Fruit fly (Drosophila melanogaster) whole organism, embryonic: ENCODE data around the gene Spec2.

Source experiments
- Blimp-1 ChIP-seq: fragments of 200-800 bp; sonication (Bioruptor generic); optimal IDR thresholded peaks from 3 replicates; lab custom pipeline; 2018; ENCODE audit warnings: missing biosample characterization, missing genetic modification characterization, mild to moderate bottlenecking, moderate library complexity, missing genetic modification reagents
- CG10462 ChIP-seq: fragments of 200-800 bp; sonication (Bioruptor generic); optimal IDR thresholded peaks from 2 replicates; lab custom pipeline; 2016; ENCODE audit warnings: missing biosample characterization, missing genetic modification characterization
- CG10565 ChIP-seq: fragments of 200-800 bp; sonication (Bioruptor generic); optimal IDR thresholded peaks from 3 replicates; lab custom pipeline; 2016; ENCODE audit warnings: missing biosample characterization, mild to moderate bottlenecking, missing genetic modification characterization
- CG11398 ChIP-seq: fragments of 200-800 bp; sonication (Bioruptor generic); optimal IDR thresholded peaks from 2 replicates; lab custom pipeline; 2016; ENCODE audit warnings: missing biosample characterization, missing genetic modification characterization
- CG11695 ChIP-seq: fragments of 200-800 bp; sonication (Bioruptor generic); IDR thresholded peaks from 3 replicates; pipeline ENCODE4 v1.3.6; 2022; ENCODE audit warnings: missing biosample characterization, missing genetic modification characterization
- CG12391 ChIP-seq: fragments of 200-800 bp; sonication (Bioruptor generic); optimal IDR thresholded peaks from 3 replicates; lab custom pipeline; 2018; ENCODE audit warnings: missing biosample characterization, mild to moderate bottlenecking, missing genetic modification characterization, moderate library complexity
- CG12942 ChIP-seq: fragments of 200-800 bp; sonication (Bioruptor generic); optimal IDR thresholded peaks from 3 replicates; lab custom pipeline; 2016; ENCODE audit warnings: missing biosample characterization, missing genetic modification characterization
- CG15479 ChIP-seq: fragments of 200-800 bp; sonication (Bioruptor generic); optimal IDR thresholded peaks from 3 replicates; lab custom pipeline; 2019; ENCODE audit warnings: missing biosample characterization, mild to moderate bottlenecking, missing genetic modification characterization, moderate library complexity
- CG1602 ChIP-seq: fragments of 200-800 bp; sonication (Bioruptor generic); optimal IDR thresholded peaks from 3 replicates; lab custom pipeline; 2016; ENCODE audit warnings: missing biosample characterization, missing genetic modification characterization
- CG16863 ChIP-seq: fragments of 200-800 bp; sonication (Bioruptor generic); optimal IDR thresholded peaks from 3 replicates; lab custom pipeline; 2016; ENCODE audit warnings: missing biosample characterization, missing genetic modification characterization
- CG17359 ChIP-seq: fragments of 200-800 bp; sonication (Bioruptor generic); optimal IDR thresholded peaks from 3 replicates; lab custom pipeline; 2018; ENCODE audit warnings: missing biosample characterization, mild to moderate bottlenecking, missing genetic modification characterization, moderate library complexity
- CG17612 ChIP-seq: fragments of 200-800 bp; sonication (Bioruptor generic); IDR thresholded peaks from 2 replicates; pipeline ENCODE4 v1.3.6; 2022; ENCODE audit warnings: missing biosample characterization, missing genetic modification characterization
- CG2199 ChIP-seq: fragments of 200-800 bp; sonication (Bioruptor generic); IDR thresholded peaks from 3 replicates; pipeline ENCODE4 v1.3.6; 2022; ENCODE audit warnings: missing biosample characterization, missing genetic modification characterization
- CG31224 ChIP-seq: fragments of 200-800 bp; sonication (Bioruptor generic); IDR thresholded peaks from 2 replicates; pipeline ENCODE4 v1.3.6; 2022; ENCODE audit warnings: missing biosample characterization, missing genetic modification characterization
- CG32772 ChIP-seq: fragments of 200-800 bp; sonication (Bioruptor generic); IDR thresholded peaks from 2 replicates; pipeline ENCODE4 v1.3.6; 2022; ENCODE audit warnings: missing biosample characterization, missing genetic modification characterization
- CG8478 ChIP-seq: fragments of >200 bp; optimal IDR thresholded peaks from 2 replicates; lab custom pipeline; 2018
- CG8765 ChIP-seq: fragments of 200-800 bp; sonication (Bioruptor generic); IDR thresholded peaks from 2 replicates; pipeline ENCODE4 v1.3.6; 2022; ENCODE audit warnings: missing biosample characterization, missing genetic modification characterization
- CG8944 ChIP-seq: fragments of 200-800 bp; sonication (Bioruptor generic); optimal IDR thresholded peaks from 3 replicates; lab custom pipeline; 2016; ENCODE audit warnings: missing biosample characterization, missing genetic modification characterization
- CG9215 ChIP-seq: fragments of 200-800 bp; sonication (Bioruptor generic); IDR thresholded peaks from 2 replicates; pipeline ENCODE4 v1.3.6; 2022; ENCODE audit warnings: missing biosample characterization, missing genetic modification characterization
- CG9727 ChIP-seq: fragments of 200-800 bp; sonication (Bioruptor generic); optimal IDR thresholded peaks from 3 replicates; lab custom pipeline; 2017; ENCODE audit warnings: missing biosample characterization, mild to moderate bottlenecking, missing genetic modification characterization
- D19A ChIP-seq: fragments of 200-800 bp; optimal IDR thresholded peaks from 3 replicates; lab custom pipeline; 2019; ENCODE audit warnings: missing biosample characterization, mild to moderate bottlenecking, missing genetic modification characterization, moderate library complexity
- Drgx ChIP-seq: fragments of 200-800 bp; sonication (Bioruptor generic); IDR thresholded peaks from 2 replicates; pipeline ENCODE4 v1.3.6; 2022; ENCODE audit warnings: missing biosample characterization, missing genetic modification characterization
- Eip74EF ChIP-seq, 2 experiments: fragments of 200-800 bp in 1 of 2; fragments of >200 bp in 1 of 2; sonication (Bioruptor generic) in 1 of 2; optimal IDR thresholded peaks; 2 replicates each; lab custom pipeline; 2017 to 2019; ENCODE audit warnings: missing biosample characterization in 2 of 2, missing genetic modification characterization in 2 of 2, mild to moderate bottlenecking in 1 of 2, moderate library complexity in 1 of 2
- Ets65A ChIP-seq: fragments of 200-800 bp; sonication (Bioruptor generic); peaks from one replicate; lab custom pipeline; 2016; ENCODE audit warnings: missing biosample characterization, missing genetic modification characterization
- Fer3 ChIP-seq: fragments of 200-800 bp; sonication (Bioruptor generic); optimal IDR thresholded peaks from 2 replicates; lab custom pipeline; 2018; ENCODE audit warnings: missing biosample characterization, mild to moderate bottlenecking, missing genetic modification characterization, moderate library complexity
- MBD-R2 ChIP-seq: fragments of 200-800 bp; sonication (Bioruptor generic); IDR thresholded peaks from 2 replicates; pipeline ENCODE4 v1.3.6; 2022; ENCODE audit warnings: missing biosample characterization, missing genetic modification characterization
- MESR4 ChIP-seq: fragments of 200-800 bp; sonication (Bioruptor generic); optimal IDR thresholded peaks from 2 replicates; lab custom pipeline; 2018; ENCODE audit warnings: missing biosample characterization, mild to moderate bottlenecking, missing genetic modification characterization, moderate library complexity
- Mad ChIP-seq: fragments of 200-800 bp; sonication (Bioruptor generic); optimal IDR thresholded peaks from 2 replicates; lab custom pipeline; 2016; ENCODE audit warnings: missing biosample characterization, missing genetic modification characterization
- Mrtf ChIP-seq: fragments of 200-800 bp; sonication (Bioruptor generic); IDR thresholded peaks from 3 replicates; pipeline ENCODE4 v1.3.6; 2022; ENCODE audit warnings: missing biosample characterization, missing genetic modification characterization
- Pdp1 ChIP-seq, 2 experiments: fragments of 200-800 bp; sonication (Bioruptor generic); optimal IDR thresholded peaks; 3 replicates each; lab custom pipeline; 2016; ENCODE audit warnings: missing biosample characterization in 2 of 2, missing genetic modification characterization in 2 of 2, mild to moderate bottlenecking in 1 of 2, moderate library complexity in 1 of 2
- Tbp ChIP-seq: fragments of >200 bp; optimal IDR thresholded peaks from 2 replicates; lab custom pipeline; 2018; ENCODE audit warnings: missing biosample characterization, missing genetic modification characterization
- Usf ChIP-seq: fragments of 200-800 bp; sonication (Bioruptor generic); optimal IDR thresholded peaks from 2 replicates; lab custom pipeline; 2017; ENCODE audit warnings: missing genotype, missing biosample characterization, missing genetic modification characterization
- ac ChIP-seq: fragments of 200-800 bp; sonication (Bioruptor generic); optimal IDR thresholded peaks from 3 replicates; lab custom pipeline; 2017; ENCODE audit warnings: missing biosample characterization, mild to moderate bottlenecking, missing genetic modification characterization
- al ChIP-seq: fragments of 200-800 bp; sonication (Bioruptor generic); IDR thresholded peaks from 2 replicates; pipeline ENCODE4 v1.3.6; 2022; ENCODE audit warnings: missing biosample characterization, missing genetic modification characterization
- cg ChIP-seq: fragments of 200-800 bp; sonication (Bioruptor generic); optimal IDR thresholded peaks from 3 replicates; lab custom pipeline; 2019; ENCODE audit warnings: missing biosample characterization, mild to moderate bottlenecking, missing genetic modification characterization, moderate library complexity
- chinmo ChIP-seq: fragments of 200-800 bp; sonication (Bioruptor generic); IDR thresholded peaks from 4 replicates; pipeline ENCODE4 v1.3.6; 2022; ENCODE audit warnings: missing biosample characterization, missing genetic modification characterization; ENCODE audit not compliant: partially characterized antibody
- gro ChIP-seq: fragments of 200-800 bp; sonication (Bioruptor generic); optimal IDR thresholded peaks from 2 replicates; lab custom pipeline; 2016; ENCODE audit warnings: missing biosample characterization, missing genetic modification characterization
- ind ChIP-seq: fragments of 200-800 bp; sonication (Bioruptor generic); optimal IDR thresholded peaks from 3 replicates; lab custom pipeline; 2016; ENCODE audit warnings: missing biosample characterization, missing genetic modification characterization
- jigr1 ChIP-seq: fragments of 200-800 bp; sonication (Bioruptor generic); IDR thresholded peaks from 3 replicates; pipeline ENCODE4 v1.3.6; 2022; ENCODE audit warnings: missing biosample characterization, missing genetic modification characterization
- pho ChIP-seq: fragments of 200-800 bp; sonication (Bioruptor generic); optimal IDR thresholded peaks from 2 replicates; lab custom pipeline; 2016; ENCODE audit warnings: missing biosample characterization, missing genetic modification characterization
- ranshi ChIP-seq: fragments of 200-800 bp; sonication (Bioruptor generic); IDR thresholded peaks from 2 replicates; pipeline ENCODE4 v1.3.6; 2022; ENCODE audit warnings: missing biosample characterization, missing genetic modification characterization
- slbo ChIP-seq: fragments of 200-800 bp; sonication (Bioruptor generic); IDR thresholded peaks from 2 replicates; pipeline ENCODE4 v1.3.6; 2022; ENCODE audit warnings: missing biosample characterization, missing genetic modification characterization
- sr ChIP-seq: fragments of 200-800 bp; sonication (Bioruptor generic); IDR thresholded peaks from 3 replicates; pipeline ENCODE4 v1.3.6; 2022; ENCODE audit warnings: missing biosample characterization, missing genetic modification characterization
- twi ChIP-seq: fragments of 200-800 bp; optimal IDR thresholded peaks from 2 replicates; lab custom pipeline; 2019; ENCODE audit warnings: missing biosample characterization, mild to moderate bottlenecking, missing genetic modification characterization, moderate library complexity
- zen ChIP-seq: fragments of 200-800 bp; sonication (Bioruptor generic); optimal IDR thresholded peaks from 3 replicates; lab custom pipeline; 2018; ENCODE audit warnings: missing biosample characterization, mild to moderate bottlenecking, missing genetic modification characterization, moderate library complexity
- zfh1 ChIP-seq: fragments of 200-800 bp; sonication (Bioruptor generic); IDR thresholded peaks from 3 replicates; pipeline ENCODE4 v1.3.6; 2022; ENCODE audit warnings: missing biosample characterization, missing genetic modification characterization

Spec2 gene

DNA sequence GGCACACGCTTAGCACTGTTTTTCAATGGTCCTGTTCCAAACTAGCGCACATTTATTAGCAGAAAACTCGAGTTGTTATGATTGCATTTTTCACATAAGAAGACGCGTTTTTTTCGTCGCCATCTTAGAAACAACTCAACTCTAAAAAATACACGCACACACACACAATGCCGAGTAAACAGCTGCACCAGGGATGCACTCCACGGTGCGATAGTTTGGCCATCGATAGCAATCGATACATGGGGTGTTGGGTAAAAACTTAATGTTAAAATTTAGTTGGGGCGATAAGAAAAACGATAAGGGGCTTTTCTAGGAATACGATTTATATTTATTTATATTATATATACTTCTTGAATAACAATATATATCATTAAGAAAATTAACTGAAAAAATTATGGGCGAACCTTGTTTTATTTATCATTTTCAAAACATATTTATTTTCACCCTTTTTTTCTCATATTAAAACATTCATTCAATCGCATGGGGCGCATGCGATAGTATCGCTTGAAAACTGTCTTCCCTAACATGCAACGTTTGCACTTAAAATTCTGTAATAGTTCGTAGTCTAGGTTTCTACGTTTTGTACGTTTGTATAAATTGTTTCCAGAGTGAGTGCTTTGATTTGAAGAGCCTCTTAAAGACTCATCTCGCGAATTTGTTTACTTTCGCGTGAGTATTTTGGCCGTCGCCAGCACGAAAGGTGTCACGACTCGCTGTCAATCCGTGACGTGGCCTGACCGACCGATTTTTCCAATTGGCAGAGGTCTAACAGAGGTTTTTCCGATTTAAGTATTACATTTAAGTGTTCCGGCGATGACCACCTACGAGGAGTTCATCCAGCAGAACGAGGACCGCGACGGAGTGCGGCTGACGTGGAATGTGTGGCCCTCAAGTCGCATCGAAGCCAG is 24.9 kb upstream of the Spec2 start, which contains the start of the genes MTA1-like and Sec23 (continued):
- TF ChIP-seq Fer3 (tag; lab: Kevin White, UChicago) = peak; percentile 8
- TF ChIP-seq CG10565 (GFP tag; lab: Kevin White, UChicago) = no peak
- 0 out of 2 replicates have a peak, but pooled peaks have one; percentile 19 for TF ChIP-seq ranshi (GFP tag; lab: Robert Waterston, UW)
- TF ChIP-seq CG8765 (GFP tag; lab: Robert Waterston, UW) = no peak; the same call in 1 of the 2 replicates
- TF ChIP-seq twi (tag; lab: Kevin White, UChicago) = peak; percentile 44
- no peak for TF ChIP-seq Mrtf (GFP tag; lab: Robert Waterston, UW)
- no peak for TF ChIP-seq CG32772 (GFP tag; lab: Robert Waterston, UW)
- no peak for TF ChIP-seq Mad (GFP tag; lab: Kevin White, UChicago)
- TF ChIP-seq Eip74EF (GFP tag; optimal IDR thresholded peaks at IDR 0.05; lab: Kevin White, UChicago) = no peak
- peak; percentile 37 for TF ChIP-seq pho (GFP tag; lab: Kevin White, UChicago)
- no peak for TF ChIP-seq ac (GFP tag; lab: Kevin White, UChicago)
- TF ChIP-seq CG16863 (GFP tag; lab: Kevin White, UChicago) = no peak
- TF ChIP-seq slbo (GFP tag; lab: Robert Waterston, UW) = peak; percentile 72
- TF ChIP-seq CG2199 (GFP tag; lab: Robert Waterston, UW) = no peak
- TF ChIP-seq D19A = peak; percentile 36
- 0 out of 3 replicates have a peak, but pooled peaks have one; percentile 27 for TF ChIP-seq CG11695 (GFP tag; lab: Robert Waterston, UW)
- peak; percentile 61 for TF ChIP-seq ind (GFP tag; lab: Kevin White, UChicago)
- peak in 1 of 2 experiments; percentile 22 for TF ChIP-seq Pdp1 (GFP tag; optimal IDR thresholded peaks at IDR 0.05; lab: Kevin White, UChicago)
- TF ChIP-seq Tbp = no peak
- peak; percentile 56 for TF ChIP-seq CG1602 (GFP tag; lab: Kevin White, UChicago)
- peak; percentile 16 for TF ChIP-seq CG17359 (tag; lab: Kevin White, UChicago)
- peak; percentile 74 for TF ChIP-seq CG9727 (GFP tag; lab: Kevin White, UChicago)

DNA sequence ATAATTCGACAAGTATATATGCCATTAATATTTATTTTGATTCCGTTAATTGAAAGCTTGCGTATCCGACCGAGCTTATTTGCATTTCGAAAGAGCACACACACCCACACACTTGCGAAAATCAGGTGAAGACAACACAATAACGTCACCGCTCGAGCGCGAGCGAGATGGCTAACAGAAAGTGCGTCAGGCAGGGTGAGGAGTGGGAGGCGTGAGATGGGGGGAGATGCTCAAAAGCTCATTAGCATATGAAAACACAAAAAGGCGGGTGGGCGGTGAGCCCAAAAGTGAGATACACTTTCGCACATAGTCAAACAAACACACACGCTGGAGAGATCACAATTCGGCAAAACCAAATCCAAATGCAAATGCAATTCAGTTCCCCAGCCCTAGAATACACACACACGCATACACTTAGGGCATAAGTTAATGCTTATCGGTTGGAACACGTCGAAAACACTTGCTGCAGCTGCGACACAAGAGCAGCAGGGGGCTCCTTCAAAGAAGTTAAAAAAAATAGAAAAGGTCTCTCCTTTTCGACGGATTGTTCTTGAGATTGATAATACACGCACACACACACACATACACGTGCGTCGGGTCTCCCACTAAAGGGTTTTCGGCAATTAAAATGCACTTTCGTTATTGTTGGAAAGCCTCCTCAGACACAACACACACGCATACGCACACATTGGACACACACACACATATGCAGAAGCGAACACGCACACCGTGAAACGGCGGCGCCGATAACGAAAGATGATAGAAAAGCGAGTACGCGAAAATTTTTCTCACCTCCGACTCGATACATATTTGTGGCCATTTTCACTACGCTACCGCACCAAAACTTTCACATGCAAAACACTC is 24.0 kb upstream of the Spec2 start:
- TF ChIP-seq CG8944 (GFP tag; lab: Kevin White, UChicago) (no peak), CG8478 (peak; percentile 67), sr (peak; percentile 85), Blimp-1 (GFP tag; lab: Kevin White, UChicago) (peak; percentile 16), MBD-R2 (GFP tag; lab: Robert Waterston, UW) (0 out of 2 replicates have a peak, but pooled peaks have one; percentile 6), Pdp1 (GFP tag; optimal IDR thresholded peaks at IDR 0.05; lab: Kevin White, UChicago) (peak in 1 of 2 experiments; percentile 45), Usf (no peak), CG12391 (tag; lab: Kevin White, UChicago) (no peak), CG31224 (GFP tag; lab: Robert Waterston, UW) (no peak), CG11398 (GFP tag; lab: Kevin White, UChicago) (no peak), cg (GFP tag; lab: Kevin White, UChicago) (peak; percentile 98), ind (GFP tag; lab: Kevin White, UChicago) (no peak), zfh1 (GFP tag; lab: Robert Waterston, UW) (no peak), zen (tag; lab: Kevin White, UChicago) (peak; percentile 0), Ets65A (GFP tag; lab: Kevin White, UChicago) (peak; percentile 50), chinmo (GFP tag; lab: Robert Waterston, UW) (peak; percentile 63; the same call in 2 of the 4 replicates), gro (GFP tag; lab: Kevin White, UChicago) (no peak), CG17612 (GFP tag; lab: Robert Waterston, UW) (no peak), CG10462 (GFP tag; lab: Kevin White, UChicago) (no peak), Mrtf (GFP tag; lab: Robert Waterston, UW) (no peak), CG9215 (no peak), CG15479 (GFP tag; lab: Kevin White, UChicago) (peak; percentile 71), jigr1 (GFP tag; lab: Robert Waterston, UW) (no peak), Drgx (GFP tag; lab: Robert Waterston, UW) (peak; percentile 39; the same call in 1 of the 2 replicates), al (GFP tag; lab: Robert Waterston, UW) (no peak), CG12942 (no peak), MESR4 (GFP tag; lab: Kevin White, UChicago) (peak; percentile 86)
